Worm (Caenorhabditis elegans) whole organism, L2 larva: ENCODE results near the gene ZC262.2.

Source experiments
- C34F6.9 ChIP-seq: fragments of 150-350 bp; optimal IDR thresholded peaks from 2 replicates; lab custom pipeline; 2014; ENCODE audit warnings: missing biosample characterization, missing genetic modification characterization
- F13H6.1 ChIP-seq: sonication (generic microtip); optimal IDR thresholded peaks from 2 replicates; lab custom pipeline; 2016; ENCODE audit warnings: missing genetic modification characterization, missing compliant biosample characterization
- R02D3.7 ChIP-seq: fragments of 150-350 bp; optimal IDR thresholded peaks from 2 replicates; lab custom pipeline; 2014; ENCODE audit warnings: missing biosample characterization, missing genetic modification characterization
- Y55F3AM.14 ChIP-seq: fragments of 200-800 bp; sonication (Bioruptor generic); optimal IDR thresholded peaks from 2 replicates; lab custom pipeline; 2018; ENCODE audit warnings: mild to moderate bottlenecking, missing genetic modification characterization, missing compliant biosample characterization
- ZK546.5 ChIP-seq: sonication (generic microtip); optimal IDR thresholded peaks from 2 replicates; lab custom pipeline; 2017; ENCODE audit warnings: missing biosample characterization, missing genetic modification characterization
- alr-1 ChIP-seq: fragments of 150-350 bp; optimal IDR thresholded peaks from 2 replicates; lab custom pipeline; 2014; ENCODE audit warnings: missing biosample characterization, missing genetic modification characterization
- ama-1 ChIP-seq: fragments of 150-350 bp; optimal IDR thresholded peaks from 2 replicates; lab custom pipeline; 2018; ENCODE audit warnings: inconsistent platforms
- ceh-16 ChIP-seq: fragments of 150-350 bp; optimal IDR thresholded peaks from 2 replicates; lab custom pipeline; 2014; ENCODE audit warnings: missing biosample characterization, missing genetic modification characterization
- ceh-82 ChIP-seq: fragments of 150-350 bp; optimal IDR thresholded peaks from 2 replicates; lab custom pipeline; 2014; ENCODE audit warnings: missing biosample characterization, missing genetic modification characterization
- crh-2 ChIP-seq: sonication (generic microtip); optimal IDR thresholded peaks from 2 replicates; lab custom pipeline; 2017; ENCODE audit warnings: missing biosample characterization, missing genetic modification characterization
- dmd-4 ChIP-seq: sonication (generic microtip); optimal IDR thresholded peaks from 2 replicates; lab custom pipeline; 2017; ENCODE audit warnings: missing biosample characterization, missing genetic modification characterization
- egl-27 ChIP-seq: sonication (generic microtip); optimal IDR thresholded peaks from 3 replicates; lab custom pipeline; 2017; ENCODE audit warnings: missing biosample characterization, missing genetic modification reagents, missing genetic modification characterization
- elt-1 ChIP-seq: fragments of 150-350 bp; optimal IDR thresholded peaks from 2 replicates; lab custom pipeline; 2014; ENCODE audit warnings: missing biosample characterization, missing genetic modification characterization
- elt-3 ChIP-seq: sonication (generic microtip); optimal IDR thresholded peaks from 2 replicates; lab custom pipeline; 2017; ENCODE audit warnings: missing biosample characterization, missing genetic modification characterization
- fos-1 ChIP-seq: fragments of 150-350 bp; optimal IDR thresholded peaks from 2 replicates; lab custom pipeline; 2014; ENCODE audit warnings: missing biosample characterization, missing genetic modification characterization
- gmeb-1 ChIP-seq: fragments of 150-350 bp; optimal IDR thresholded peaks from 2 replicates; lab custom pipeline; 2014; ENCODE audit warnings: missing biosample characterization, missing genetic modification characterization
- lin-11 ChIP-seq: fragments of 150-350 bp; sonication (generic microtip); optimal IDR thresholded peaks from 2 replicates; lab custom pipeline; 2014; ENCODE audit warnings: missing biosample characterization, missing genetic modification characterization, inconsistent platforms, mixed read lengths
- lin-39 ChIP-seq: fragments of 150-350 bp; optimal IDR thresholded peaks from 2 replicates; lab custom pipeline; 2014; ENCODE audit warnings: missing biosample characterization, missing genetic modification reagents, missing genetic modification characterization
- lsy-2 ChIP-seq, 2 experiments: fragments of 150-350 bp in 1 of 2; sonication (generic microtip) in 1 of 2; optimal IDR thresholded peaks; 2 replicates each; lab custom pipeline; 2014 to 2017; ENCODE audit warnings: missing biosample characterization in 2 of 2, missing genetic modification characterization in 2 of 2
- mab-5 ChIP-seq: fragments of 150-350 bp; optimal IDR thresholded peaks from 2 replicates; lab custom pipeline; 2014; ENCODE audit warnings: missing biosample characterization, missing genetic modification characterization
- mbf-1 ChIP-seq: sonication (generic microtip); optimal IDR thresholded peaks from 2 replicates; lab custom pipeline; 2017; ENCODE audit warnings: missing biosample characterization, missing genetic modification characterization
- mdl-1 ChIP-seq, 2 experiments: fragments of 150-350 bp in 1 of 2; sonication (generic microtip) in 1 of 2; optimal IDR thresholded peaks; 2 replicates each; lab custom pipeline; 2017; ENCODE audit warnings: missing biosample characterization in 2 of 2, missing genetic modification characterization in 2 of 2
- nhr-10 ChIP-seq: sonication (generic microtip); optimal IDR thresholded peaks from 2 replicates; lab custom pipeline; 2017; ENCODE audit warnings: missing biosample characterization, missing genetic modification characterization
- nhr-11 ChIP-seq: fragments of 150-350 bp; optimal IDR thresholded peaks from 2 replicates; lab custom pipeline; 2014; ENCODE audit warnings: missing biosample characterization, missing genetic modification characterization
- nhr-12 ChIP-seq: fragments of 150-350 bp; optimal IDR thresholded peaks from 2 replicates; lab custom pipeline; 2014; ENCODE audit warnings: missing biosample characterization, missing genetic modification characterization
- nhr-129 ChIP-seq: fragments of 150-350 bp; optimal IDR thresholded peaks from 2 replicates; lab custom pipeline; 2014; ENCODE audit warnings: missing biosample characterization, missing genetic modification characterization
- nhr-21 ChIP-seq: fragments of 150-350 bp; optimal IDR thresholded peaks from 2 replicates; lab custom pipeline; 2014; ENCODE audit warnings: missing biosample characterization, missing genetic modification characterization
- nhr-25 ChIP-seq: fragments of 150-350 bp; sonication (generic microtip); optimal IDR thresholded peaks from 3 replicates; lab custom pipeline; 2014; ENCODE audit warnings: missing biosample characterization, missing genetic modification characterization
- nhr-6 ChIP-seq: fragments of 150-350 bp; optimal IDR thresholded peaks from 2 replicates; lab custom pipeline; 2014; ENCODE audit warnings: missing biosample characterization, missing genetic modification characterization
- peb-1 ChIP-seq: fragments of 150-350 bp; optimal IDR thresholded peaks from 2 replicates; lab custom pipeline; 2014; ENCODE audit warnings: missing biosample characterization, missing genetic modification characterization
- sem-4 ChIP-seq: fragments of 150-350 bp; optimal IDR thresholded peaks from 2 replicates; lab custom pipeline; 2014; ENCODE audit warnings: missing biosample characterization, missing genetic modification reagents, missing genetic modification characterization
- skn-1 ChIP-seq: sonication (generic microtip); optimal IDR thresholded peaks from 2 replicates; lab custom pipeline; 2017; ENCODE audit warnings: missing biosample characterization, missing genetic modification characterization
- sma-3 ChIP-seq: sonication (generic microtip); optimal IDR thresholded peaks from 2 replicates; lab custom pipeline; 2016; ENCODE audit warnings: missing genetic modification reagents, missing genetic modification characterization, missing compliant biosample characterization
- snpc-4 ChIP-seq: fragments of 150-350 bp; optimal IDR thresholded peaks from 2 replicates; lab custom pipeline; 2014; ENCODE audit warnings: missing biosample characterization, missing genetic modification characterization
- unc-55 ChIP-seq: fragments of 150-350 bp; sonication (generic microtip); optimal IDR thresholded peaks from 3 replicates; lab custom pipeline; 2014; ENCODE audit warnings: missing biosample characterization, missing genetic modification reagents, missing genetic modification characterization
- unc-62 ChIP-seq: fragments of 150-350 bp; optimal IDR thresholded peaks from 2 replicates; lab custom pipeline; 2014; ENCODE audit warnings: missing biosample characterization, missing genetic modification reagents, missing genetic modification characterization
- zag-1 ChIP-seq: fragments of 150-350 bp; optimal IDR thresholded peaks from 2 replicates; lab custom pipeline; 2014; ENCODE audit warnings: missing biosample characterization, missing genetic modification characterization
- ztf-1 ChIP-seq: fragments of 200-800 bp; sonication (Bioruptor generic); conservative IDR thresholded peaks from 2 replicates; pipeline ENCODE4 v1.3.6; 2022; ENCODE audit warnings: missing genetic modification characterization, missing compliant biosample characterization
- ztf-11 ChIP-seq: sonication (generic microtip); optimal IDR thresholded peaks from 2 replicates; lab custom pipeline; 2017; ENCODE audit warnings: missing biosample characterization, missing genetic modification characterization
- ztf-4 ChIP-seq: fragments of 150-350 bp; optimal IDR thresholded peaks from 2 replicates; lab custom pipeline; 2014; ENCODE audit warnings: missing biosample characterization, missing genetic modification characterization

The ZC262.2 gene

DNA sequence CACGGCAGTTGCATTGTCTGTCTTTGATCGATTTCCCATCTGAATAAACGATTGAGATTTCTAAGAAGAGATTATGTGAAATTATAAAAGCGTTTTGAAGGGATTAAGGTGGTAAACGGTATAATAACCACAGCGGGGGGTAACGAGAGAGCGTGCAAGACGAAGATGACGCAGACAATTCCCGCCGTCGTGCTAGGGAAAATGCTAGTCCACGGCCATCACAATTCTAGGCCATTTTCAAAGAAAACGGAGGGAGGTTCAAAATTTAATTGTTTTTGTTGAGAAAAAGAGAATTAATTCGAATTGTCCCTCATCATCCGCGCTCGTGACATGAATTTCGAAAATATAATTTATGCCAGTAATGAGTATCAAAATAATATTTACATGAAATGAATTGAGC, 12.8 kb upstream of the ZC262.2 start, which contains the start of gene F10E9.11 (continued):
- TF ChIP-seq elt-3 (tag; lab: Kevin White, UChicago) (no peak), sma-3 (peak; percentile 82), zag-1 (tag; lab: Kevin White, UChicago) (no peak), snpc-4 (tag; lab: Kevin White, UChicago) (no peak), nhr-12 (tag; lab: Kevin White, UChicago) (no peak), dmd-4 (tag; lab: Kevin White, UChicago) (no peak), skn-1 (tag; lab: Kevin White, UChicago) (no peak), ztf-1 (GFP tag; lab: Robert Waterston, UW) (no peak), unc-62 (GFP tag; lab: Kevin White, UChicago) (no peak), C34F6.9 (tag; lab: Kevin White, UChicago) (peak; percentile 86), ztf-11 (tag; lab: Kevin White, UChicago) (no peak), mbf-1 (tag; lab: Kevin White, UChicago) (no peak), alr-1 (no peak), nhr-10 (tag; lab: Kevin White, UChicago) (no peak), elt-1 (no peak), peb-1 (no peak), egl-27 (tag; lab: Kevin White, UChicago) (peak; percentile 26), nhr-6 (tag; lab: Kevin White, UChicago) (peak; percentile 9), nhr-129 (peak; percentile 73), Y55F3AM.14 (no peak), nhr-11 (tag; lab: Kevin White, UChicago) (no peak), lin-11 (tag; lab: Kevin White, UChicago) (peak; percentile 72), F13H6.1 (peak; percentile 84), nhr-25 (peak; percentile 79), crh-2 (peak; percentile 74), mab-5 (tag; lab: Kevin White, UChicago) (peak; percentile 69)

DNA sequence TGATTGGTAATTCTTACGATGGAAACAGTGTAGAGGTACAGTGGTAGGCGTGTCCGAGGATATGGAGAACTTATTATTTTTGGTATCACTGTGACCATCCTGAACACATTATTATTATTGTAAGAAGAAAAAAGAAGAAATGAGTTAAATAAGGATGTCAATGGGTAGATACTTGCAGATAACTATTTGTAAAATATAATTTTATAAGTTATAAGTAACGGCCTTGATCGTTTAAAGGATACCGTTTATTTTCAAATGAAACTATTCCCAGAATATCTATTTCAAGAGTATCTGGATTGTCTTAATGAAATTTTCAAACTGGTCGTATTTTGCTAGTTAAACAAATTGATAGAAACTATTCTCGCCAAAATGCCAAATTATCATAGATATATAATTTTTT, 11.7 kb upstream of the ZC262.2 start, which contains the start of gene F10E9.10:
TSS of gene F10E9.10 (minus strand) at position 101 of the 400 bp plus-strand sequence.
- TF ChIP-seq ZK546.5 (no peak), mdl-1 (tag; optimal IDR thresholded peaks at IDR 0.05; lab: Kevin White, UChicago) (no peak), crh-2 (no peak), lsy-2 (tag; optimal IDR thresholded peaks at IDR 0.05; lab: Kevin White, UChicago) (no peak)

DNA sequence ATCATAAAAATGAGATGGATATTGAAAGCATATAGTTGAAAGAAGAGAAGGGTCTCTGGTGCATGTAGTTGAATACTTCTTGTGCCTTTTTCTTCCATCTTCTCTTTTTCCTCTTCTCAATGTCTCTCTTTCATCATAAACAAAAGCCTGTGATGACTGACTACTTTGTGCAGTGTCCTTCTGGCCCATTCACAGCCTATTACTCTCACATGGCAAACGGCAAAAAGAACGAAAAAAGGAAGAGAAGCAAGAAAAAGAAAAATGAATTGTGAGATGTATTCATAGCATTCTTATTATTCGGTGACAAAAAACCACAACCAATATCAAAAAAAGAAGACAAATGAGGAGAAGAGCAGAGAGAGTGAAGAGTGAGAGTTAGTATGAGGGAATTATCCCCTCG, 10.6 kb upstream of the ZC262.2 start:
- TF ChIP-seq nhr-12 (tag; lab: Kevin White, UChicago): no peak
- no peak for TF ChIP-seq mdl-1 (tag; optimal IDR thresholded peaks at IDR 0.05; lab: Kevin White, UChicago)
- TF ChIP-seq dmd-4 (tag; lab: Kevin White, UChicago): no peak
- TF ChIP-seq unc-55: no peak
- no peak for TF ChIP-seq ZK546.5
- TF ChIP-seq crh-2: peak; percentile 7
- peak in 1 of 2 experiments; percentile 17 for TF ChIP-seq lsy-2 (tag; optimal IDR thresholded peaks at IDR 0.05; lab: Kevin White, UChicago)
- no peak for TF ChIP-seq ceh-16 (tag; lab: Kevin White, UChicago)
- TF ChIP-seq ama-1 (lab: Kevin White, UChicago): no peak
- TF ChIP-seq nhr-10 (tag; lab: Kevin White, UChicago): no peak
- no peak for TF ChIP-seq lin-39 (tag; lab: Kevin White, UChicago)
- TF ChIP-seq nhr-6 (tag; lab: Kevin White, UChicago): no peak
- TF ChIP-seq ztf-11 (tag; lab: Kevin White, UChicago): no peak
- TF ChIP-seq gmeb-1 (tag; lab: Kevin White, UChicago): no peak
- TF ChIP-seq zag-1 (tag; lab: Kevin White, UChicago): peak; percentile 51
- TF ChIP-seq nhr-129: no peak
- TF ChIP-seq Y55F3AM.14: no peak
- no peak for TF ChIP-seq ceh-82 (tag; lab: Kevin White, UChicago)
- TF ChIP-seq fos-1 (tag; lab: Kevin White, UChicago): no peak

ce11 chrIII:8322645-8323213, 9.1 kb upstream of the ZC262.2 start, which contains the start of gene F10E9.1:
F10E9.1 (plus strand) TSS chrIII:8323163.
- TF ChIP-seq R02D3.7 (no peak), fos-1 (tag; lab: Kevin White, UChicago) (no peak), lin-11 (tag; lab: Kevin White, UChicago) (peak; percentile 29), nhr-6 (tag; lab: Kevin White, UChicago) (no peak), ama-1 (lab: Kevin White, UChicago) (no peak), mbf-1 (tag; lab: Kevin White, UChicago) (no peak), sem-4 (tag; lab: Kevin White, UChicago) (no peak), lsy-2 (tag; optimal IDR thresholded peaks at IDR 0.05; lab: Kevin White, UChicago) (peak in 1 of 2 experiments; percentile 32), ztf-4 (tag; lab: Kevin White, UChicago) (no peak), ceh-82 (tag; lab: Kevin White, UChicago) (no peak), nhr-25 (no peak), nhr-21 (tag; lab: Kevin White, UChicago) (peak; percentile 21), C34F6.9 (tag; lab: Kevin White, UChicago) (peak; percentile 14), nhr-12 (tag; lab: Kevin White, UChicago) (no peak), crh-2 (no peak), egl-27 (tag; lab: Kevin White, UChicago) (no peak)
